Worm (Caenorhabditis elegans) whole organism, L4/young adult: ENCODE results near the gene T06C10.3.

Source experiments
- W03F9.2 ChIP-seq: fragments of 150-350 bp; optimal IDR thresholded peaks from 2 replicates; lab custom pipeline; 2014; ENCODE audit warnings: missing biosample characterization, missing genetic modification characterization
- dao-5 ChIP-seq: sonication (generic microtip); optimal IDR thresholded peaks from 2 replicates; lab custom pipeline; 2016; ENCODE audit warnings: missing genotype, missing genetic modification characterization, moderate library complexity, missing compliant biosample characterization
- him-1 ChIP-seq: sonication (generic microtip); optimal IDR thresholded peaks from 2 replicates; lab custom pipeline; 2016; ENCODE audit warnings: missing genotype, missing genetic modification reagents, missing genetic modification characterization, missing compliant biosample characterization

- TF ChIP-seq dao-5 (tag; lab: Kevin White, UChicago) (no peak), him-1 (tag; lab: Kevin White, UChicago) (no peak), W03F9.2 (tag; lab: Kevin White, UChicago) (peak; percentile 61)
These were observed 41.1 kb upstream of the T06C10.3 start, which contains the start of gene C06A6.4 for ce11 chrIV:7829275-7829938.
